Fruit fly (Drosophila melanogaster) whole organism, embryonic: Measurements from ENCODE around the gene Socs36E.

Source experiments
- Ada2b ChIP-seq: fragments of 200-800 bp; sonication (Bioruptor generic); IDR thresholded peaks from 2 replicates; pipeline ENCODE4 v1.3.6; 2022; ENCODE audit warnings: missing biosample characterization, missing genetic modification characterization
- BtbVII ChIP-seq: fragments of 200-800 bp; sonication (Bioruptor generic); optimal IDR thresholded peaks from 3 replicates; lab custom pipeline; 2017; ENCODE audit warnings: missing biosample characterization, mild to moderate bottlenecking, missing genetic modification characterization
- CG10565 ChIP-seq: fragments of 200-800 bp; sonication (Bioruptor generic); optimal IDR thresholded peaks from 3 replicates; lab custom pipeline; 2016; ENCODE audit warnings: missing biosample characterization, mild to moderate bottlenecking, missing genetic modification characterization
- CG12071 ChIP-seq: fragments of 200-800 bp; sonication (Bioruptor generic); optimal IDR thresholded peaks from 3 replicates; lab custom pipeline; 2018; ENCODE audit warnings: missing biosample characterization, mild to moderate bottlenecking, missing genetic modification characterization
- CG12104 ChIP-seq: fragments of 200-800 bp; sonication (Bioruptor generic); optimal IDR thresholded peaks from 3 replicates; lab custom pipeline; 2016; ENCODE audit warnings: missing biosample characterization, missing genetic modification characterization
- CG12744 ChIP-seq: fragments of 200-800 bp; sonication (Bioruptor generic); optimal IDR thresholded peaks from 2 replicates; lab custom pipeline; 2016; ENCODE audit warnings: missing biosample characterization, missing genetic modification characterization
- CG12942 ChIP-seq: fragments of 200-800 bp; sonication (Bioruptor generic); optimal IDR thresholded peaks from 3 replicates; lab custom pipeline; 2016; ENCODE audit warnings: missing biosample characterization, missing genetic modification characterization
- CG14965 ChIP-seq: fragments of 200-800 bp; sonication (Bioruptor generic); optimal IDR thresholded peaks from 2 replicates; lab custom pipeline; 2016; ENCODE audit warnings: missing biosample characterization, missing genetic modification characterization, borderline replicate concordance
- CG1602 ChIP-seq: fragments of 200-800 bp; sonication (Bioruptor generic); optimal IDR thresholded peaks from 3 replicates; lab custom pipeline; 2016; ENCODE audit warnings: missing biosample characterization, missing genetic modification characterization
- CG1603 ChIP-seq: fragments of 200-800 bp; sonication (Bioruptor generic); optimal IDR thresholded peaks from 2 replicates; lab custom pipeline; 2019; ENCODE audit warnings: missing biosample characterization, mild to moderate bottlenecking, missing genetic modification characterization, moderate library complexity
- CG16813 ChIP-seq: fragments of 200-800 bp; sonication (Bioruptor generic); IDR thresholded peaks from 3 replicates; pipeline ENCODE4 v1.3.6; 2022; ENCODE audit warnings: missing biosample characterization, missing genetic modification characterization; ENCODE audit not compliant: partially characterized antibody
- CG17568 ChIP-seq: fragments of 200-800 bp; sonication (Bioruptor generic); optimal IDR thresholded peaks from 2 replicates; lab custom pipeline; 2018; ENCODE audit warnings: missing biosample characterization, mild to moderate bottlenecking, missing genetic modification characterization, moderate library complexity
- CG17802 ChIP-seq: fragments of 200-800 bp; sonication (Bioruptor generic); optimal IDR thresholded peaks from 2 replicates; lab custom pipeline; 2018; ENCODE audit warnings: missing biosample characterization, mild to moderate bottlenecking, missing genetic modification characterization, moderate library complexity
- CG2129 ChIP-seq: fragments of 200-800 bp; sonication (Bioruptor generic); IDR thresholded peaks from 2 replicates; pipeline ENCODE4 v1.3.6; 2022; ENCODE audit warnings: missing biosample characterization, missing genetic modification characterization; ENCODE audit not compliant: partially characterized antibody
- CG32532 ChIP-seq: fragments of 200-800 bp; sonication (Bioruptor generic); IDR thresholded peaks from 2 replicates; pipeline ENCODE4 v1.3.6; 2022; ENCODE audit warnings: missing biosample characterization, missing genetic modification characterization
- CG33557 ChIP-seq: fragments of 200-800 bp; sonication (Bioruptor generic); optimal IDR thresholded peaks from 2 replicates; lab custom pipeline; 2019; ENCODE audit warnings: missing biosample characterization, mild to moderate bottlenecking, missing genetic modification characterization, moderate library complexity
- CG4360 ChIP-seq: fragments of 200-800 bp; sonication (Bioruptor generic); IDR thresholded peaks from 2 replicates; pipeline ENCODE4 v1.3.6; 2022; ENCODE audit warnings: missing biosample characterization, missing genetic modification characterization
- CG6175 ChIP-seq: fragments of 200-800 bp; sonication (Bioruptor generic); IDR thresholded peaks from 3 replicates; pipeline ENCODE4 v1.3.6; 2022; ENCODE audit warnings: missing biosample characterization, missing genetic modification characterization
- CG7271 ChIP-seq: fragments of 200-800 bp; sonication (Bioruptor generic); optimal IDR thresholded peaks from 2 replicates; lab custom pipeline; 2018; ENCODE audit warnings: missing biosample characterization, mild to moderate bottlenecking, missing genetic modification characterization, moderate library complexity
- CG7786 ChIP-seq: fragments of 200-800 bp; sonication (Bioruptor generic); optimal IDR thresholded peaks from 2 replicates; lab custom pipeline; 2016; ENCODE audit warnings: missing biosample characterization, missing genetic modification characterization
- CG8359 ChIP-seq: fragments of 200-800 bp; sonication (Bioruptor generic); optimal IDR thresholded peaks from 2 replicates; lab custom pipeline; 2017; ENCODE audit warnings: missing biosample characterization, mild to moderate bottlenecking, missing genetic modification characterization, borderline replicate concordance
- CrebB ChIP-seq: fragments of 200-800 bp; sonication (Bioruptor generic); optimal IDR thresholded peaks from 3 replicates; lab custom pipeline; 2018; ENCODE audit warnings: missing biosample characterization, mild to moderate bottlenecking, missing genetic modification characterization
- Dfd ChIP-seq, 2 experiments: fragments of >200 bp; optimal IDR thresholded peaks; 2 replicates each; lab custom pipeline; 2017; ENCODE audit warnings: missing biosample characterization in 2 of 2, missing genetic modification characterization in 2 of 2
- Dip3 ChIP-seq: fragments of 200-800 bp; sonication (Bioruptor generic); optimal IDR thresholded peaks from 3 replicates; lab custom pipeline; 2016; ENCODE audit warnings: missing biosample characterization, missing genetic modification characterization
- Dp ChIP-seq: fragments of 200-800 bp; sonication (Bioruptor generic); optimal IDR thresholded peaks from 2 replicates; lab custom pipeline; 2018; ENCODE audit warnings: missing biosample characterization, mild to moderate bottlenecking, missing genetic modification characterization, moderate library complexity
- Lhr ChIP-seq: fragments of 200-800 bp; sonication (Bioruptor generic); optimal IDR thresholded peaks from 3 replicates; lab custom pipeline; 2017; ENCODE audit warnings: mild to moderate bottlenecking, missing biosample characterization, missing genetic modification reagents, missing genetic modification characterization
- Pdp1 ChIP-seq, 2 experiments: fragments of 200-800 bp; sonication (Bioruptor generic); optimal IDR thresholded peaks; 3 replicates each; lab custom pipeline; 2016; ENCODE audit warnings: missing biosample characterization in 2 of 2, missing genetic modification characterization in 2 of 2, mild to moderate bottlenecking in 1 of 2, moderate library complexity in 1 of 2
- Usf ChIP-seq: fragments of 200-800 bp; sonication (Bioruptor generic); optimal IDR thresholded peaks from 2 replicates; lab custom pipeline; 2017; ENCODE audit warnings: missing genotype, missing biosample characterization, missing genetic modification characterization
- bbx ChIP-seq: fragments of 200-800 bp; sonication (Bioruptor generic); IDR thresholded peaks from 2 replicates; pipeline ENCODE4 v1.3.6; 2022; ENCODE audit warnings: missing biosample characterization, missing genetic modification characterization; ENCODE audit not compliant: partially characterized antibody
- cad ChIP-seq: fragments of >200 bp; optimal IDR thresholded peaks from 2 replicates; lab custom pipeline; 2017; ENCODE audit warnings: missing biosample characterization, missing genetic modification characterization
- cas ChIP-seq: fragments of 200-800 bp; sonication (Bioruptor generic); IDR thresholded peaks from 2 replicates; pipeline ENCODE4 v1.3.6; 2022; ENCODE audit warnings: missing biosample characterization, missing genetic modification characterization
- caup ChIP-seq: fragments of 200-800 bp; sonication (Bioruptor generic); optimal IDR thresholded peaks from 3 replicates; lab custom pipeline; 2017; ENCODE audit warnings: missing biosample characterization, mild to moderate bottlenecking, missing genetic modification characterization, moderate library complexity; ENCODE audit not compliant: severe bottlenecking
- chif ChIP-seq, 2 experiments: fragments of 200-800 bp; sonication (Bioruptor generic); optimal IDR thresholded peaks; 3 replicates each; lab custom pipeline; 2016; ENCODE audit warnings: missing biosample characterization in 2 of 2, missing genetic modification characterization in 2 of 2
- gcm ChIP-seq: fragments of 200-800 bp; sonication (Bioruptor generic); optimal IDR thresholded peaks from 2 replicates; lab custom pipeline; 2019; ENCODE audit warnings: missing biosample characterization, mild to moderate bottlenecking, missing genetic modification characterization, moderate library complexity
- hbn ChIP-seq: fragments of 200-800 bp; sonication (Bioruptor generic); IDR thresholded peaks from 2 replicates; pipeline ENCODE4 v1.3.6; 2022; ENCODE audit warnings: missing biosample characterization, missing genetic modification characterization; ENCODE audit not compliant: partially characterized antibody
- hth ChIP-seq: fragments of >200 bp; optimal IDR thresholded peaks from 2 replicates; lab custom pipeline; 2017; ENCODE audit warnings: inconsistent platforms
- lab ChIP-seq: fragments of 200-800 bp; sonication (Bioruptor generic); optimal IDR thresholded peaks from 3 replicates; lab custom pipeline; 2017; ENCODE audit warnings: missing biosample characterization, missing genetic modification characterization, mild to moderate bottlenecking, moderate library complexity, missing genetic modification reagents
- lilli ChIP-seq: fragments of 200-800 bp; sonication (Bioruptor generic); optimal IDR thresholded peaks from 3 replicates; lab custom pipeline; 2016; ENCODE audit warnings: missing biosample characterization, missing genetic modification characterization
- lov ChIP-seq, 2 experiments: fragments of 200-800 bp in 1 of 2; fragments of >200 bp in 1 of 2; sonication (Bioruptor generic) in 1 of 2; IDR thresholded peaks in 1 of 2; optimal IDR thresholded peaks in 1 of 2; 2 replicates in 1 of 2; 3 replicates in 1 of 2; pipeline versions ENCODE4 v1.3.6 to Lab custom; 2017 to 2022; ENCODE audit warnings: missing biosample characterization in 1 of 2, missing genetic modification characterization in 1 of 2
- mld ChIP-seq: fragments of 200-800 bp; sonication (Bioruptor generic); IDR thresholded peaks from 3 replicates; pipeline ENCODE4 v1.3.6; 2022; ENCODE audit warnings: missing biosample characterization, missing genetic modification characterization; ENCODE audit not compliant: partially characterized antibody
- odd ChIP-seq: fragments of 200-800 bp; sonication (Bioruptor generic); optimal IDR thresholded peaks from 2 replicates; lab custom pipeline; 2017; ENCODE audit warnings: missing biosample characterization, mild to moderate bottlenecking, missing genetic modification characterization
- pzg ChIP-seq: fragments of 200-800 bp; sonication (Bioruptor generic); optimal IDR thresholded peaks from 3 replicates; lab custom pipeline; 2018; ENCODE audit warnings: missing biosample characterization, mild to moderate bottlenecking, missing genetic modification characterization, moderate library complexity
- salm ChIP-seq: fragments of 200-800 bp; sonication (Bioruptor generic); optimal IDR thresholded peaks from 2 replicates; lab custom pipeline; 2018; ENCODE audit warnings: missing biosample characterization, mild to moderate bottlenecking, missing genetic modification characterization
- schlank ChIP-seq: fragments of 200-800 bp; sonication (Bioruptor generic); optimal IDR thresholded peaks from 2 replicates; lab custom pipeline; 2018; ENCODE audit warnings: missing biosample characterization, mild to moderate bottlenecking, missing genetic modification characterization
- sim ChIP-seq: fragments of 200-800 bp; sonication (Bioruptor generic); IDR thresholded peaks from 2 replicates; pipeline ENCODE4 v1.3.6; 2022; ENCODE audit warnings: missing biosample characterization, missing genetic modification characterization
- slp2 ChIP-seq: fragments of 200-800 bp; sonication (Bioruptor generic); optimal IDR thresholded peaks from 2 replicates; lab custom pipeline; 2016; ENCODE audit warnings: missing biosample characterization, missing genetic modification characterization
- toy ChIP-seq: fragments of 200-800 bp; sonication (Bioruptor generic); IDR thresholded peaks from 2 replicates; pipeline ENCODE4 v1.3.6; 2022; ENCODE audit warnings: missing biosample characterization, missing genetic modification characterization
- vfl ChIP-seq: fragments of 200-800 bp; sonication (Bioruptor generic); optimal IDR thresholded peaks from 2 replicates; lab custom pipeline; 2016; ENCODE audit warnings: missing biosample characterization, missing genetic modification characterization
- wor ChIP-seq: fragments of 200-800 bp; sonication (Bioruptor generic); IDR thresholded peaks from 2 replicates; pipeline ENCODE4 v1.3.6; 2022; ENCODE audit warnings: missing biosample characterization, missing genetic modification characterization
- z ChIP-seq: fragments of 200-800 bp; sonication (Bioruptor generic); IDR thresholded peaks from 3 replicates; pipeline ENCODE4 v1.3.6; 2022; ENCODE audit warnings: missing biosample characterization, missing genetic modification characterization

The Socs36E gene

dm6 chr2L:18136427-18136857, 15.8 kb downstream of the Socs36E start (continued):
- TF ChIP-seq Dfd (GFP tag; optimal IDR thresholded peaks at IDR 0.05; lab: Kevin White, UChicago) (no peak), CG33557 (GFP tag; lab: Kevin White, UChicago) (no peak), hbn (GFP tag; lab: Robert Waterston, UW) (no peak), pzg (GFP tag; lab: Kevin White, UChicago) (no peak), CG12744 (no peak), CG32532 (GFP tag; lab: Robert Waterston, UW) (peak; percentile 37; the same call in 1 of the 2 replicates), CG10565 (GFP tag; lab: Kevin White, UChicago) (no peak), toy (no peak; the same call in 1 of the 2 replicates), CG12071 (peak; percentile 64), gcm (GFP tag; lab: Kevin White, UChicago) (no peak), lov (optimal IDR thresholded peaks at IDR 0.05; lab: Kevin White, UChicago) (no peak), lov (GFP tag; IDR thresholded peaks at IDR 0.05; lab: Robert Waterston, UW) (no peak), slp2 (GFP tag; lab: Kevin White, UChicago) (no peak), CG7786 (GFP tag; lab: Kevin White, UChicago) (peak; percentile 39), odd (GFP tag; lab: Kevin White, UChicago) (no peak), hth (lab: Kevin White, UChicago) (no peak), Usf (GFP tag; lab: Kevin White, UChicago) (no peak), CG12104 (GFP tag; lab: Kevin White, UChicago) (no peak), CG17568 (GFP tag; lab: Kevin White, UChicago) (no peak), vfl (GFP tag; lab: Kevin White, UChicago) (no peak), cas (no peak), CG7271 (tag; lab: Kevin White, UChicago) (no peak), salm (no peak), Dp (GFP tag; lab: Kevin White, UChicago) (no peak), CrebB (peak; percentile 18), z (no peak), CG1602 (GFP tag; lab: Kevin White, UChicago) (no peak), lab (GFP tag; lab: Kevin White, UChicago) (peak; percentile 86), lilli (peak; percentile 46), Ada2b (no peak), Dip3 (GFP tag; lab: Kevin White, UChicago) (peak; percentile 38), CG1603 (tag; lab: Kevin White, UChicago) (no peak), CG4360 (GFP tag; lab: Robert Waterston, UW) (no peak), CG8359 (GFP tag; lab: Kevin White, UChicago) (no peak), Pdp1 (GFP tag; optimal IDR thresholded peaks at IDR 0.05; lab: Kevin White, UChicago) (peak in 1 of 2 experiments; percentile 86), CG14965 (no peak), bbx (GFP tag; lab: Robert Waterston, UW) (no peak), CG16813 (no peak), CG17802 (tag; lab: Kevin White, UChicago) (no peak), Lhr (GFP tag; lab: Kevin White, UChicago) (no peak), chif (GFP tag; optimal IDR thresholded peaks at IDR 0.05; lab: Kevin White, UChicago) (peak in 1 of 2 experiments; percentile 17), mld (no peak), wor (GFP tag; lab: Robert Waterston, UW) (no peak), CG2129 (GFP tag; lab: Robert Waterston, UW) (no peak), sim (GFP tag; lab: Robert Waterston, UW) (no peak), caup (GFP tag; lab: Kevin White, UChicago) (peak; percentile 82), cad (GFP tag; lab: Kevin White, UChicago) (no peak), CG12942 (GFP tag; lab: Kevin White, UChicago) (no peak), BtbVII (GFP tag; lab: Kevin White, UChicago) (peak; percentile 67), schlank (peak; percentile 66), CG6175 (GFP tag; lab: Robert Waterston, UW) (no peak)
